Worm (Caenorhabditis elegans) whole organism, L2 larva: ENCODE data around the gene pals-23.
"Not testable (repeated sequence)": the region's sequence is repeated elsewhere in the genome, so short reads cannot be mapped to it uniquely, and the experiment has no call there.

Source experiments
- C34F6.9 ChIP-seq: fragments of 150-350 bp; optimal IDR thresholded peaks from 2 replicates; lab custom pipeline; 2014; ENCODE audit warnings: missing biosample characterization, missing genetic modification characterization
- F13H6.1 ChIP-seq: sonication (generic microtip); optimal IDR thresholded peaks from 2 replicates; lab custom pipeline; 2016; ENCODE audit warnings: missing genetic modification characterization, missing compliant biosample characterization
- R02D3.7 ChIP-seq: fragments of 150-350 bp; optimal IDR thresholded peaks from 2 replicates; lab custom pipeline; 2014; ENCODE audit warnings: missing biosample characterization, missing genetic modification characterization
- Y55F3AM.14 ChIP-seq: fragments of 200-800 bp; sonication (Bioruptor generic); optimal IDR thresholded peaks from 2 replicates; lab custom pipeline; 2018; ENCODE audit warnings: mild to moderate bottlenecking, missing genetic modification characterization, missing compliant biosample characterization
- ZK546.5 ChIP-seq: sonication (generic microtip); optimal IDR thresholded peaks from 2 replicates; lab custom pipeline; 2017; ENCODE audit warnings: missing biosample characterization, missing genetic modification characterization
- alr-1 ChIP-seq: fragments of 150-350 bp; optimal IDR thresholded peaks from 2 replicates; lab custom pipeline; 2014; ENCODE audit warnings: missing biosample characterization, missing genetic modification characterization
- aly-2 ChIP-seq: fragments of 150-350 bp; optimal IDR thresholded peaks from 2 replicates; lab custom pipeline; 2014; ENCODE audit warnings: missing biosample characterization, missing genetic modification characterization
- ama-1 ChIP-seq: fragments of 150-350 bp; optimal IDR thresholded peaks from 2 replicates; lab custom pipeline; 2018; ENCODE audit warnings: inconsistent platforms
- blmp-1 ChIP-seq: sonication (generic microtip); optimal IDR thresholded peaks from 2 replicates; lab custom pipeline; 2017; ENCODE audit warnings: missing genetic modification characterization, mild to moderate bottlenecking, missing compliant biosample characterization, antibody characterized with exemption, moderate library complexity; ENCODE audit not compliant: insufficient read depth
- crh-2 ChIP-seq: sonication (generic microtip); optimal IDR thresholded peaks from 2 replicates; lab custom pipeline; 2017; ENCODE audit warnings: missing biosample characterization, missing genetic modification characterization
- dmd-4 ChIP-seq: sonication (generic microtip); optimal IDR thresholded peaks from 2 replicates; lab custom pipeline; 2017; ENCODE audit warnings: missing biosample characterization, missing genetic modification characterization
- elt-3 ChIP-seq: sonication (generic microtip); optimal IDR thresholded peaks from 2 replicates; lab custom pipeline; 2017; ENCODE audit warnings: missing biosample characterization, missing genetic modification characterization
- fos-1 ChIP-seq: fragments of 150-350 bp; optimal IDR thresholded peaks from 2 replicates; lab custom pipeline; 2014; ENCODE audit warnings: missing biosample characterization, missing genetic modification characterization
- gmeb-1 ChIP-seq: fragments of 150-350 bp; optimal IDR thresholded peaks from 2 replicates; lab custom pipeline; 2014; ENCODE audit warnings: missing biosample characterization, missing genetic modification characterization
- lin-13 ChIP-seq: fragments of 150-350 bp; optimal IDR thresholded peaks from 2 replicates; lab custom pipeline; 2014; ENCODE audit warnings: missing biosample characterization, missing genetic modification reagents, missing genetic modification characterization
- lin-39 ChIP-seq: fragments of 150-350 bp; optimal IDR thresholded peaks from 2 replicates; lab custom pipeline; 2014; ENCODE audit warnings: missing biosample characterization, missing genetic modification reagents, missing genetic modification characterization
- lsy-2 ChIP-seq, 2 experiments: fragments of 150-350 bp in 1 of 2; sonication (generic microtip) in 1 of 2; optimal IDR thresholded peaks; 2 replicates each; lab custom pipeline; 2014 to 2017; ENCODE audit warnings: missing biosample characterization in 2 of 2, missing genetic modification characterization in 2 of 2
- mab-5 ChIP-seq: fragments of 150-350 bp; optimal IDR thresholded peaks from 2 replicates; lab custom pipeline; 2014; ENCODE audit warnings: missing biosample characterization, missing genetic modification characterization
- mdl-1 ChIP-seq, 2 experiments: fragments of 150-350 bp in 1 of 2; sonication (generic microtip) in 1 of 2; optimal IDR thresholded peaks; 2 replicates each; lab custom pipeline; 2017; ENCODE audit warnings: missing biosample characterization in 2 of 2, missing genetic modification characterization in 2 of 2
- nhr-12 ChIP-seq: fragments of 150-350 bp; optimal IDR thresholded peaks from 2 replicates; lab custom pipeline; 2014; ENCODE audit warnings: missing biosample characterization, missing genetic modification characterization
- nhr-129 ChIP-seq: fragments of 150-350 bp; optimal IDR thresholded peaks from 2 replicates; lab custom pipeline; 2014; ENCODE audit warnings: missing biosample characterization, missing genetic modification characterization
- nhr-21 ChIP-seq: fragments of 150-350 bp; optimal IDR thresholded peaks from 2 replicates; lab custom pipeline; 2014; ENCODE audit warnings: missing biosample characterization, missing genetic modification characterization
- nhr-23 ChIP-seq: fragments of 150-350 bp; optimal IDR thresholded peaks from 2 replicates; lab custom pipeline; 2014; ENCODE audit warnings: missing biosample characterization, missing genetic modification reagents, missing genetic modification characterization
- nhr-6 ChIP-seq: fragments of 150-350 bp; optimal IDR thresholded peaks from 2 replicates; lab custom pipeline; 2014; ENCODE audit warnings: missing biosample characterization, missing genetic modification characterization
- nhr-77 ChIP-seq: fragments of 150-350 bp; optimal IDR thresholded peaks from 2 replicates; lab custom pipeline; 2014; ENCODE audit warnings: missing biosample characterization, missing genetic modification characterization
- peb-1 ChIP-seq: fragments of 150-350 bp; optimal IDR thresholded peaks from 2 replicates; lab custom pipeline; 2014; ENCODE audit warnings: missing biosample characterization, missing genetic modification characterization
- sem-4 ChIP-seq: fragments of 150-350 bp; optimal IDR thresholded peaks from 2 replicates; lab custom pipeline; 2014; ENCODE audit warnings: missing biosample characterization, missing genetic modification reagents, missing genetic modification characterization
- skn-1 ChIP-seq: sonication (generic microtip); optimal IDR thresholded peaks from 2 replicates; lab custom pipeline; 2017; ENCODE audit warnings: missing biosample characterization, missing genetic modification characterization
- sma-3 ChIP-seq: sonication (generic microtip); optimal IDR thresholded peaks from 2 replicates; lab custom pipeline; 2016; ENCODE audit warnings: missing genetic modification reagents, missing genetic modification characterization, missing compliant biosample characterization
- sma-9 ChIP-seq, 2 experiments: fragments of 150-350 bp in 1 of 2; sonication (generic microtip) in 1 of 2; optimal IDR thresholded peaks; 2 replicates each; lab custom pipeline; 2014 to 2016; ENCODE audit warnings: missing genetic modification characterization in 2 of 2, mild to moderate bottlenecking in 1 of 2, missing biosample characterization in 1 of 2, missing compliant biosample characterization in 1 of 2, missing genetic modification reagents in 1 of 2, moderate library complexity in 1 of 2
- snpc-4 ChIP-seq: fragments of 150-350 bp; optimal IDR thresholded peaks from 2 replicates; lab custom pipeline; 2014; ENCODE audit warnings: missing biosample characterization, missing genetic modification characterization
- unc-39 ChIP-seq: fragments of 150-350 bp; optimal IDR thresholded peaks from 2 replicates; lab custom pipeline; 2014; ENCODE audit warnings: missing biosample characterization, missing genetic modification characterization
- unc-55 ChIP-seq: fragments of 150-350 bp; sonication (generic microtip); optimal IDR thresholded peaks from 3 replicates; lab custom pipeline; 2014; ENCODE audit warnings: missing biosample characterization, missing genetic modification reagents, missing genetic modification characterization
- unc-62 ChIP-seq: fragments of 150-350 bp; optimal IDR thresholded peaks from 2 replicates; lab custom pipeline; 2014; ENCODE audit warnings: missing biosample characterization, missing genetic modification reagents, missing genetic modification characterization
- zag-1 ChIP-seq: fragments of 150-350 bp; optimal IDR thresholded peaks from 2 replicates; lab custom pipeline; 2014; ENCODE audit warnings: missing biosample characterization, missing genetic modification characterization
- ztf-4 ChIP-seq: fragments of 150-350 bp; optimal IDR thresholded peaks from 2 replicates; lab custom pipeline; 2014; ENCODE audit warnings: missing biosample characterization, missing genetic modification characterization

Gene pals-23

DNA sequence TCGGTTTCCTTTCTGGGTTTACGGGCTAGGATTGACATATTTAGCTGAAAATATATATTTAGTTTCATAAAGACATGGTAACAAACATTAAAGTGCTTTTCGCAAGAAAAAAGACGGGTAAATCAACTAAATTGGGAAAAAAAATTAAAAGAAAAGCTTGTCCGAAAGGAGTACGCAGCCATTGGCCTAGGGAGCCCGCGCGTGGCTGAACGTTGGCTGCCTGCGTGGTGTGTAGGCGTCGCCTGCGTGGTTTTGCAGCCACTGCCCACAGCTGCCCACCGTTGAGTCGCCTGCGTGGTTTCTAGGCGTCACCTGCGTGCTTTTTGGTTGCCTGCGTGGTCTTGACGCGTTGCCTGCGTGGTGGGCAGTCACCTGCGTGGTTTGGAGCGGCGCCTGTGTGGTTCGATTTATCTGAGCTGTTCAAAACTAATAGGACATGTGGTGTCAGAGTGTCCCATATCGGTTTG, 2.6 kb upstream of the pals-23 start, which contains the start of gene C29F9.12:
C29F9.12 (minus strand) TSS at position 51 of the 467 bp plus-strand sequence.
- TF ChIP-seq R02D3.7 (tag; lab: Kevin White, UChicago); unc-55 (GFP tag; lab: Kevin White, UChicago); snpc-4: not testable (repeated sequence)
- TF ChIP-seq, all 48 proteins: peak for 0; not testable (repeated sequence) for 48

DNA sequence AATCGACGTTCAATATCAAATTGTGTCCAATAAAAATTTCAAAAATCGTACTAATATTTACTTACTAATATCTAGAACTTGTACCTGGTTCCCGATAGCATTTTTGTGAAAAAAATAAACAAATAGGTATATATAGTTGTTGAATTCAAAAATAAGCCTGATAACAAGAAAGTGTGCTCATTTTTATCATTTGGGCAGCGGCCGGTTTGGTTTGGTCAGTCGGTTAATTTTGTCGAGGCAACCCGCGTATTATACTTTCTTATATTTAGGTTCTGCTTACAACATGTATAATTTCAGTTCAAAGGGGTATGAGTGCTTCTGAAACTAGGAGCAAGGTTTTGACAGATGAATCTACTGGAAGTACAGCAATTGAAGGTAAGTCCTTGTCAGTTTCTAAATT, 6.1 kb downstream of the pals-23 start, which contains the start of the genes nhr-280 and C29F9.2:
nhr-280 (minus strand) TSS at position 101 of the 400 bp plus-strand sequence.
C29F9.2 (plus strand) TSS at position 298 of the 400 bp plus-strand sequence.
- TF ChIP-seq nhr-12: no peak
- TF ChIP-seq nhr-129 (tag; lab: Kevin White, UChicago): no peak
- TF ChIP-seq lsy-2 (tag; optimal IDR thresholded peaks at IDR 0.05; lab: Kevin White, UChicago): no peak
- TF ChIP-seq peb-1 (tag; lab: Kevin White, UChicago): no peak
- TF ChIP-seq unc-62 (GFP tag; lab: Kevin White, UChicago): no peak
- no peak for TF ChIP-seq ZK546.5
- TF ChIP-seq nhr-77 (tag; lab: Kevin White, UChicago): no peak
- TF ChIP-seq alr-1 (tag; lab: Kevin White, UChicago): no peak
- no peak for TF ChIP-seq dmd-4 (tag; lab: Kevin White, UChicago)
- TF ChIP-seq R02D3.7 (tag; lab: Kevin White, UChicago): no peak
- no peak for TF ChIP-seq ama-1 (lab: Kevin White, UChicago)
- no peak for TF ChIP-seq Y55F3AM.14 (GFP tag; lab: Kevin White, UChicago)
- no peak for TF ChIP-seq unc-55 (GFP tag; lab: Kevin White, UChicago)
- no peak for TF ChIP-seq sem-4

DNA sequence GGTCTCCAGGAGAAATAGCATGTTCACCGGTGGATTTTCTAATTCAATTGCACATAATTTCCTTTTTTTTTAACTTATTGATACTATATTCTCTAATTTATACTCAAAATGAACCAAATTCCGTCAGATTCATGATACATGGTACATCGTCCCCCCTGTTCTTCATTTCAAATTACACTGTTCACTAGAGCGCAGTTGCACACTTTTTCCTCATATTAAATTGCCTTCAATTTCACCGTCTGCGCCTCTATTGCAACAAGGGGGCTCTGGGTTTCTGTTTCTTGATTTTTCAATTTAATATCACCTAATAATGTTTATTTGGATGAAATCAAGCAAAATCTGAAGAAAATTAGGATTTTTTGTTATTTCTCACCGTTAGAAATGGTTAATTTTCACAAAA, 7.0 kb downstream of the pals-23 start:
- TF ChIP-seq lsy-2 (tag; optimal IDR thresholded peaks at IDR 0.05; lab: Kevin White, UChicago) (peak in 1 of 2 experiments; percentile 75), unc-55 (GFP tag; lab: Kevin White, UChicago) (peak; percentile 84), nhr-6 (tag; lab: Kevin White, UChicago) (peak; percentile 31), gmeb-1 (tag; lab: Kevin White, UChicago) (peak; percentile 46), nhr-21 (peak; percentile 16), nhr-23 (no peak), nhr-129 (tag; lab: Kevin White, UChicago) (peak; percentile 79), sma-9 (GFP tag; optimal IDR thresholded peaks at IDR 0.05; lab: Kevin White, UChicago) (no peak), sma-9 (tag; optimal IDR thresholded peaks at IDR 0.05; lab: Kevin White, UChicago) (no peak), fos-1 (tag; lab: Kevin White, UChicago) (peak; percentile 54), C34F6.9 (tag; lab: Kevin White, UChicago) (peak; percentile 83), F13H6.1 (peak; percentile 22), ama-1 (lab: Kevin White, UChicago) (no peak), crh-2 (tag; lab: Kevin White, UChicago) (peak; percentile 60), zag-1 (peak; percentile 19)

DNA sequence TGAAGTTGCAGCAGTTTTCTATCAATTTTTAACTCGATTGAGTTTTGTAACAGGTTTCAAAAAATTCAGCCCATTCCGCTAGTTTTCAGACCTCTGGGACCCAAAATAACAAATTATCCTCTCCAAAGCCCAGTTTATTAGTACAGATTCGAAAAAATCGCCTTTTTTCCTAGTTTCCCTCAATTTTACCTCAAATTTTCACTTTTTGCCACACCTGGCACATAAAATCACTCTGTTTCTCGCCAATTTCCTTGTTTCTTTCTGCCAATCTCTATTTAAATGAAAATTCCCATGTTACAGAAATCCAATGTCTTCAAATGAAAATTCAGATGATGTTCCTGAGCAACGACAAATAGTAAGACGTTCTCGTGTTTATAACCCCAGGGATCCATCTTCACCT, 7.5 kb downstream of the pals-23 start, which contains the start of gene pals-22:
pals-22 (plus strand) TSS at position 301 of the 400 bp plus-strand sequence.
- TF ChIP-seq mab-5 (tag; lab: Kevin White, UChicago): no peak
- TF ChIP-seq nhr-6 (tag; lab: Kevin White, UChicago): no peak
- TF ChIP-seq crh-2 (tag; lab: Kevin White, UChicago): no peak
- TF ChIP-seq, all 48 proteins: peak for 0

DNA sequence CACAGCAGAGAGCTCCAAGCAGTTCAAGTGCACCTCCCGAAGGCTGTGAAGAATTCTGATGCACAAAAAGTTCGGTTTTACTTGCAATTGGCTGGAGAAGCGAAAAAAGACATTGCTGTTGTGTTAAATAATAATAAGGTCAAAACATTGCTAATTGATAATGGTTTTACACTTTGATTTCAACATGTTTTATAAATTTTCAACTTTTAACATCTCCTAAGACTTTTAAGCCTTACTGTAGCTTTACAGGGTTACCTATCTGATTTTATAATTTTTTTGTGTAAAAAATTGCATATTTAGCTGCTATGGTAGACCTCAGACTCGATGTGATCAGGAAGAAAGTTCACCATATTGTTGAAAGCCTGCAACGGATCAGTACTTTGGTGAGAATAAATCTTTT, 9.6 kb downstream of the pals-23 start, which contains the start of gene pals-25:
pals-25 (plus strand) TSS at position 301 of the 400 bp plus-strand sequence.
- TF ChIP-seq R02D3.7 (tag; lab: Kevin White, UChicago) (no peak), unc-39 (no peak)
- TF ChIP-seq, all 48 proteins: peak for 0

DNA sequence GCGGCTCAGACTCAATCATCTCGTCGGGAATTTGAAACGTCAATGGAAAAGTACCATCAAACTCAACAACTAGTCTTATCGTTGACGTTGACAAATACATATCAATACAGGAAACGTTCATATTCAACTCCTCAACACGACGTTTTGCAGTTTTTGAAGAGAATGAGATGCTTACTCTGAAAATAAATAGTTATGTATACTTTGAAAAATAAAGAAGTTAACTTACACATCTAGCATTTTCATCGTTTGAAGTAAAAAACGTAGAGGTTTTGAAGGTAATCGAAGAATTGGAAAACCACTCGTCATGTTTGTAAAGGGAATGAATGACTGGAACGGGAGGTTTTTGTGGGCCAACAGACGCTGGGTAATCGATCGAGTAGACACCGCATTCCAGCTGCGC, 16.3 kb downstream of the pals-23 start, which contains the start of gene fbxb-81:
fbxb-81 (minus strand) TSS at position 314 of the 400 bp plus-strand sequence.
- no peak for TF ChIP-seq lin-39 (tag; lab: Kevin White, UChicago)
- no peak for TF ChIP-seq sma-3 (GFP tag; lab: Kevin White, UChicago)
- no peak for TF ChIP-seq nhr-6 (tag; lab: Kevin White, UChicago)
- no peak for TF ChIP-seq elt-3 (tag; lab: Kevin White, UChicago)
- TF ChIP-seq snpc-4: no peak
- no peak for TF ChIP-seq Y55F3AM.14 (GFP tag; lab: Kevin White, UChicago)
- TF ChIP-seq crh-2 (tag; lab: Kevin White, UChicago): no peak
- TF ChIP-seq nhr-12: no peak
- no peak for TF ChIP-seq lin-13 (GFP tag; lab: Kevin White, UChicago)
- no peak for TF ChIP-seq mdl-1 (tag; optimal IDR thresholded peaks at IDR 0.05; lab: Kevin White, UChicago)
- TF ChIP-seq F13H6.1: no peak
- no peak for TF ChIP-seq ama-1 (lab: Kevin White, UChicago)
- no peak for TF ChIP-seq alr-1 (tag; lab: Kevin White, UChicago)
- no peak for TF ChIP-seq lsy-2 (tag; optimal IDR thresholded peaks at IDR 0.05; lab: Kevin White, UChicago)
- no peak for TF ChIP-seq ztf-4 (tag; lab: Kevin White, UChicago)
- no peak for TF ChIP-seq skn-1 (tag; lab: Kevin White, UChicago)
- no peak for TF ChIP-seq blmp-1 (tag; lab: Kevin White, UChicago)
- no peak for TF ChIP-seq ZK546.5
- TF ChIP-seq aly-2 (tag; lab: Kevin White, UChicago): no peak
